Worm (Caenorhabditis elegans): ENCODE data around the gene cand-1.

DNA sequence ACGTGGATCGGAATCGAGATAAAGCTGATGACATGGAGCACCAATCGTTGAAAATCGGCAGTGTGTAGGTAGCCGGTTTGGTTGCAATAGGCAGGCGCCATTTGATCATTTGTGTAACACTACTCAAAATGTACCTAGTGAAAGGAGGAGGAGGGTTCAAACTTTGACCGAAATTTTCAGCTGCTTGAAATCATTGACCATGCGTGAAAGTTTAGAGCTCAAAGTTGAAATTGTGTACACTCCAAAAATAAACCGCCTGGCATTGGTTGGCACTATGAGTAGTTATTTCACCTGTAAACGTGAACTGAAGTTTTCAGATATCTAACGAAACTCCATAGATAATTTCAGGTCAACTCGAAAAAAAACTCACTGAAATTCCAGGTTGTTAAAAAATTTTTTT lies 29.2 kb downstream of the cand-1 start, which contains the start of gene srh-215:
- no peak for TF ChIP-seq W03F9.2 (tag; optimal IDR thresholded peaks at IDR 0.05)
- no peak for TF ChIP-seq him-1 (tag; optimal IDR thresholded peaks at IDR 0.05)
- TF ChIP-seq dao-5 (tag; optimal IDR thresholded peaks at IDR 0.05) = no peak

All from whole organism, L4/young adult.